Fruit fly (Drosophila melanogaster): ENCODE results near the gene DNAlig3.

The DNAlig3 gene

DNA sequence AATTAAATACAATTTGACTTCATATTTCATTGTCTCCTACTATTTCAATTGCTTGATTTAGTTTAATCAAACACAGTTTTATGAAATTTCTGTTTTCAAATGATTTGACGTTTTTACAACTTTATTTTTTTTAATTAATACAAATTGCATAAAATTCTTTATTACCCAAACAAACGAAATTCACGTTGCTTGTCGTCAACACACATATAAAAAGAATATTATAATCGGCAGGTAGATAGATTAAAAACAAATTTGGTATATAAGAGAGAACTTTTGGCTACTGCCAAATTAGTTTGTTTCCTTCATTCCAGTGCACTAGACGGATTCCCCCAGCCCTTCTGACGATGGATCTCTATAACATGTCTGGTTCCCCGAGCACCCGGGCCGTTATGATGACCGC lies 24.8 kb downstream of the DNAlig3 start, which contains the start of gene GstD6:
TSS of gene GstD6 (plus strand) at position 301 of the 400 bp plus-strand sequence.
- TF ChIP-seq tgo (GFP tag; IDR thresholded peaks at IDR 0.05) (no peak), Dll (GFP tag; IDR thresholded peaks at IDR 0.05; ENCODE audit: partially characterized antibody) (no peak), HLH3B (GFP tag; IDR thresholded peaks at IDR 0.05) (no peak), E2f2 (GFP tag; IDR thresholded peaks at IDR 0.05) (no peak), CG11398 (GFP tag; optimal IDR thresholded peaks at IDR 0.05) (no peak), CG6765 (GFP tag; optimal IDR thresholded peaks at IDR 0.05) (no peak), Dip2 (GFP tag; IDR thresholded peaks at IDR 0.05) (no peak), pfk (GFP tag; optimal IDR thresholded peaks at IDR 0.05) (no peak), CG9876 (GFP tag; optimal IDR thresholded peaks at IDR 0.05) (no peak), ase (GFP tag; IDR thresholded peaks at IDR 0.05) (no peak), pros (GFP tag; optimal IDR thresholded peaks at IDR 0.05) (no peak), CG9215 (GFP tag; IDR thresholded peaks at IDR 0.05) (no peak), Dfd (GFP tag; optimal IDR thresholded peaks at IDR 0.05) (no peak), Ets65A (GFP tag) (no peak), BEAF-32 (GFP tag; optimal IDR thresholded peaks at IDR 0.05) (no peak), Hr3 (GFP tag; optimal IDR thresholded peaks at IDR 0.05) (no peak)

DNA sequence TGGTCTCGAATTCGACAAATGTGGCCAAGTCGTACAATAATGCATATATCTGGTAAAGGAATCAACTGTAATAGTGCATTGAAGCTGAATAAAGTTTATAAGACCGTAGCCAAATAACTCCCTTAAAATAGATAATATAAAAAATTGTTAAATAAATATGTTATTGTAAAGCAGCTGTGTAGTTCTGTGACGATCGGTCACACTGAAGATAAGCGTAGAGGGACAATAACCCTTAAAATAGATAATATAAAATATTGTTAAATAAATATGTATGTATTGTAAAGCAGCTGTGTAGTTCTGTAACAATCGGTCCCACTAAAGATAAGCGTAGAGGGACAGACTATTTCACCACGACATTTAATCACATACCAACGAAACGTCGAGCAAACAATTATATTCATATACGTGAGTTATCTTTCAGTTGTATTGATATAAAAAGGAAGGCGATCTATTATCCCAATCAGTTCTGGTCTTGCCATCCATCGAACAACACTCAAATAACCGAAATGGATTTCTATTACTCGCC lies 26.3 kb downstream of the DNAlig3 start, which contains the start of gene GstD5:
TSS of gene GstD5 (plus strand) at position 476 of the 526 bp plus-strand sequence.
- TF ChIP-seq wek (GFP tag; optimal IDR thresholded peaks at IDR 0.05) (no peak), sens (GFP tag) (no peak), exex (tag; optimal IDR thresholded peaks at IDR 0.05) (peak; percentile 62), Dfd (GFP tag; optimal IDR thresholded peaks at IDR 0.05) (no peak), lov (optimal IDR thresholded peaks at IDR 0.05) (no peak), lov (GFP tag; IDR thresholded peaks at IDR 0.05) (no peak), cg (GFP tag; optimal IDR thresholded peaks at IDR 0.05) (peak; percentile 10), amos (GFP tag; IDR thresholded peaks at IDR 0.05; ENCODE audit: partially characterized antibody) (0 out of 2 replicates have a peak, but pooled peaks have one; percentile 8), pb (GFP tag; optimal IDR thresholded peaks at IDR 0.05) (no peak), peb (GFP tag; IDR thresholded peaks at IDR 0.05) (no peak), CG1233 (GFP tag; optimal IDR thresholded peaks at IDR 0.05) (no peak), stwl (tag; optimal IDR thresholded peaks at IDR 0.05) (peak; percentile 98), Elba2 (GFP tag; optimal IDR thresholded peaks at IDR 0.05) (no peak), p53 (GFP tag; optimal IDR thresholded peaks at IDR 0.05) (no peak), Rx (GFP tag; IDR thresholded peaks at IDR 0.05) (no peak), trem (tag; optimal IDR thresholded peaks at IDR 0.05) (no peak), CG8924 (tag; optimal IDR thresholded peaks at IDR 0.05) (peak; percentile 2), run (tag; optimal IDR thresholded peaks at IDR 0.05) (no peak), Opbp (GFP tag; IDR thresholded peaks at IDR 0.05; ENCODE audit: partially characterized antibody) (no peak), ara (GFP tag; IDR thresholded peaks at IDR 0.05) (no peak), CG14965 (GFP tag; optimal IDR thresholded peaks at IDR 0.05; ENCODE audit: borderline replicate concordance) (no peak), pum (GFP tag; optimal IDR thresholded peaks at IDR 0.05) (no peak), Lhr (GFP tag; optimal IDR thresholded peaks at IDR 0.05) (no peak), lab (GFP tag; optimal IDR thresholded peaks at IDR 0.05) (no peak), CG32767 (GFP tag; IDR thresholded peaks at IDR 0.05) (no peak), CG10267 (tag; optimal IDR thresholded peaks at IDR 0.05) (peak; percentile 5), Hey (tag; optimal IDR thresholded peaks at IDR 0.05) (no peak), nom (GFP tag; optimal IDR thresholded peaks at IDR 0.05) (no peak), CG16813 (GFP tag; IDR thresholded peaks at IDR 0.05; ENCODE audit: partially characterized antibody) (no peak), row (GFP tag; IDR thresholded peaks at IDR 0.05) (no peak), gem (tag; optimal IDR thresholded peaks at IDR 0.05) (no peak), CG12744 (GFP tag; optimal IDR thresholded peaks at IDR 0.05) (no peak), CG7556 (GFP tag; optimal IDR thresholded peaks at IDR 0.05) (no peak), CG2202 (tag; optimal IDR thresholded peaks at IDR 0.05) (no peak)

Data from whole organism, embryonic.